Fruit fly (Drosophila melanogaster) whole organism, embryonic: ENCODE measurements around the gene CG6652.
A peak's percentile ranks its signal among the peaks of the same experiment; 100 is the strongest.

Source experiments
- BEAF-32 ChIP-seq: fragments of 200-800 bp; sonication (Bioruptor generic); optimal IDR thresholded peaks from 3 replicates; lab custom pipeline; 2017; ENCODE audit warnings: missing biosample characterization, missing genetic modification characterization, mild to moderate bottlenecking, moderate library complexity, missing genetic modification reagents
- CG1024 ChIP-seq: fragments of 200-800 bp; sonication (Bioruptor generic); IDR thresholded peaks from 2 replicates; pipeline ENCODE4 v1.3.6; 2022; ENCODE audit warnings: missing biosample characterization, missing genetic modification characterization
- CG10431 ChIP-seq: fragments of 200-800 bp; sonication (Bioruptor generic); optimal IDR thresholded peaks from 3 replicates; lab custom pipeline; 2018; ENCODE audit warnings: missing biosample characterization, mild to moderate bottlenecking, missing genetic modification characterization
- CG10959 ChIP-seq: fragments of 200-800 bp; sonication (Bioruptor generic); IDR thresholded peaks from 2 replicates; pipeline ENCODE4 v1.3.6; 2022; ENCODE audit warnings: missing biosample characterization, missing genetic modification characterization
- CG11085 ChIP-seq: fragments of 200-800 bp; sonication (Bioruptor generic); IDR thresholded peaks from 2 replicates; pipeline ENCODE4 v1.3.6; 2022; ENCODE audit warnings: missing biosample characterization, missing genetic modification characterization
- CG14710 ChIP-seq: fragments of 200-800 bp; sonication (Bioruptor generic); optimal IDR thresholded peaks from 3 replicates; lab custom pipeline; 2019; ENCODE audit warnings: missing biosample characterization, mild to moderate bottlenecking, missing genetic modification characterization, moderate library complexity
- CG17568 ChIP-seq: fragments of 200-800 bp; sonication (Bioruptor generic); optimal IDR thresholded peaks from 2 replicates; lab custom pipeline; 2018; ENCODE audit warnings: missing biosample characterization, mild to moderate bottlenecking, missing genetic modification characterization, moderate library complexity
- CG2199 ChIP-seq: fragments of 200-800 bp; sonication (Bioruptor generic); IDR thresholded peaks from 3 replicates; pipeline ENCODE4 v1.3.6; 2022; ENCODE audit warnings: missing biosample characterization, missing genetic modification characterization
- CG31365 ChIP-seq: fragments of 200-800 bp; sonication (Bioruptor generic); optimal IDR thresholded peaks from 2 replicates; lab custom pipeline; 2018; ENCODE audit warnings: missing biosample characterization, mild to moderate bottlenecking, missing genetic modification characterization
- CG3726 ChIP-seq: fragments of 200-800 bp; sonication (Bioruptor generic); IDR thresholded peaks from 3 replicates; pipeline ENCODE4, ENCODE4 v1.3.6; 2022; ENCODE audit warnings: missing biosample characterization, missing genetic modification characterization
- CG3847 ChIP-seq: fragments of 200-800 bp; sonication (Bioruptor generic); IDR thresholded peaks from 2 replicates; pipeline ENCODE4 v1.3.6; 2022; ENCODE audit warnings: missing biosample characterization, missing genetic modification characterization
- CG5180 ChIP-seq: fragments of 200-800 bp; sonication (Bioruptor generic); optimal IDR thresholded peaks from 3 replicates; lab custom pipeline; 2017; ENCODE audit warnings: missing biosample characterization, missing genetic modification characterization, mild to moderate bottlenecking, moderate library complexity, missing genetic modification reagents
- CG7556 ChIP-seq: fragments of 200-800 bp; sonication (Bioruptor generic); optimal IDR thresholded peaks from 2 replicates; lab custom pipeline; 2017; ENCODE audit warnings: missing biosample characterization, mild to moderate bottlenecking, missing genetic modification characterization
- CG7745 ChIP-seq: fragments of 200-800 bp; sonication (Bioruptor generic); optimal IDR thresholded peaks from 2 replicates; lab custom pipeline; 2018; ENCODE audit warnings: missing biosample characterization, mild to moderate bottlenecking, missing genetic modification characterization, moderate library complexity
- CG7963 ChIP-seq: fragments of 200-800 bp; sonication (Bioruptor generic); IDR thresholded peaks from 3 replicates; pipeline ENCODE4 v1.3.6; 2022; ENCODE audit warnings: missing biosample characterization, missing genetic modification characterization; ENCODE audit not compliant: partially characterized antibody
- CG8478 ChIP-seq: fragments of >200 bp; optimal IDR thresholded peaks from 2 replicates; lab custom pipeline; 2018
- CG8944 ChIP-seq: fragments of 200-800 bp; sonication (Bioruptor generic); optimal IDR thresholded peaks from 3 replicates; lab custom pipeline; 2016; ENCODE audit warnings: missing biosample characterization, missing genetic modification characterization
- D ChIP-seq, 2 experiments: fragments of 200-800 bp in 1 of 2; fragments of >200 bp in 1 of 2; sonication (Bioruptor generic) in 1 of 2; optimal IDR thresholded peaks; 2 replicates in 1 of 2; 3 replicates in 1 of 2; lab custom pipeline; 2017; ENCODE audit warnings: mild to moderate bottlenecking in 1 of 2, missing biosample characterization in 1 of 2, missing genetic modification characterization in 1 of 2, missing genetic modification reagents in 1 of 2
- Deaf1 ChIP-seq: fragments of 200-800 bp; optimal IDR thresholded peaks from 3 replicates; lab custom pipeline; 2019; ENCODE audit warnings: missing biosample characterization, mild to moderate bottlenecking, missing genetic modification characterization, moderate library complexity
- Drgx ChIP-seq: fragments of 200-800 bp; sonication (Bioruptor generic); IDR thresholded peaks from 2 replicates; pipeline ENCODE4 v1.3.6; 2022; ENCODE audit warnings: missing biosample characterization, missing genetic modification characterization
- HmgD ChIP-seq: fragments of 200-800 bp; sonication (Bioruptor generic); optimal IDR thresholded peaks from 3 replicates; lab custom pipeline; 2016; ENCODE audit warnings: missing biosample characterization, missing genetic modification characterization
- MBD-R2 ChIP-seq: fragments of 200-800 bp; sonication (Bioruptor generic); IDR thresholded peaks from 2 replicates; pipeline ENCODE4 v1.3.6; 2022; ENCODE audit warnings: missing biosample characterization, missing genetic modification characterization
- Myb ChIP-seq: fragments of 200-800 bp; sonication (Bioruptor generic); optimal IDR thresholded peaks from 2 replicates; lab custom pipeline; 2016; ENCODE audit warnings: missing biosample characterization, missing genetic modification characterization
- NfI ChIP-seq: fragments of 200-800 bp; sonication (Bioruptor generic); optimal IDR thresholded peaks from 3 replicates; lab custom pipeline; 2018; ENCODE audit warnings: missing biosample characterization, mild to moderate bottlenecking, missing genetic modification characterization, moderate library complexity
- PHDP ChIP-seq: fragments of 200-800 bp; sonication (Bioruptor generic); optimal IDR thresholded peaks from 3 replicates; lab custom pipeline; 2018; ENCODE audit warnings: missing biosample characterization, mild to moderate bottlenecking, missing genetic modification characterization, moderate library complexity
- Pdp1 ChIP-seq, 2 experiments: fragments of 200-800 bp; sonication (Bioruptor generic); optimal IDR thresholded peaks; 3 replicates each; lab custom pipeline; 2016; ENCODE audit warnings: missing biosample characterization in 2 of 2, missing genetic modification characterization in 2 of 2, mild to moderate bottlenecking in 1 of 2, moderate library complexity in 1 of 2
- Scr ChIP-seq: fragments of 200-800 bp; sonication (Bioruptor generic); IDR thresholded peaks from 2 replicates; pipeline ENCODE4 v1.3.6; 2022; ENCODE audit warnings: missing biosample characterization, missing genetic modification characterization; ENCODE audit not compliant: partially characterized antibody
- Sox100B ChIP-seq: fragments of 200-800 bp; sonication (Bioruptor generic); optimal IDR thresholded peaks from 3 replicates; lab custom pipeline; 2018; ENCODE audit warnings: missing biosample characterization, mild to moderate bottlenecking, missing genetic modification characterization
- Sox102F ChIP-seq: fragments of 200-800 bp; sonication (Bioruptor generic); optimal IDR thresholded peaks from 2 replicates; lab custom pipeline; 2018; ENCODE audit warnings: missing biosample characterization, mild to moderate bottlenecking, missing genetic modification characterization, moderate library complexity
- ara ChIP-seq: fragments of 200-800 bp; sonication (Bioruptor generic); IDR thresholded peaks from 2 replicates; pipeline ENCODE4 v1.3.6; 2022; ENCODE audit warnings: missing biosample characterization, missing genetic modification characterization
- chn ChIP-seq: fragments of 200-800 bp; sonication (Bioruptor generic); optimal IDR thresholded peaks from 2 replicates; lab custom pipeline; 2016; ENCODE audit warnings: missing biosample characterization, missing genetic modification characterization
- dm ChIP-seq: fragments of 200-800 bp; sonication (Bioruptor generic); optimal IDR thresholded peaks from 3 replicates; lab custom pipeline; 2016; ENCODE audit warnings: missing biosample characterization, missing genetic modification characterization
- fd3F ChIP-seq: fragments of 200-800 bp; sonication (Bioruptor generic); optimal IDR thresholded peaks from 2 replicates; lab custom pipeline; 2018; ENCODE audit warnings: missing biosample characterization, mild to moderate bottlenecking, missing genetic modification characterization, moderate library complexity
- fru ChIP-seq: fragments of >200 bp; optimal IDR thresholded peaks from 2 replicates; lab custom pipeline; 2017
- h ChIP-seq: fragments of >200 bp; optimal IDR thresholded peaks from 2 replicates; lab custom pipeline; 2017
- jigr1 ChIP-seq: fragments of 200-800 bp; sonication (Bioruptor generic); IDR thresholded peaks from 3 replicates; pipeline ENCODE4 v1.3.6; 2022; ENCODE audit warnings: missing biosample characterization, missing genetic modification characterization
- lola ChIP-seq, 3 experiments: fragments of >200 bp in 2 of 3; fragments of 200-800 bp in 1 of 3; sonication (Bioruptor generic) in 1 of 3; optimal IDR thresholded peaks; 2 replicates each; lab custom pipeline; 2017 to 2019; ENCODE audit warnings: missing biosample characterization in 3 of 3, missing genetic modification characterization in 3 of 3, mild to moderate bottlenecking in 1 of 3, moderate library complexity in 1 of 3
- pb ChIP-seq: fragments of 200-800 bp; sonication (Bioruptor generic); optimal IDR thresholded peaks from 3 replicates; lab custom pipeline; 2016; ENCODE audit warnings: missing biosample characterization, missing genetic modification characterization
- run ChIP-seq: fragments of 200-800 bp; sonication (Bioruptor generic); optimal IDR thresholded peaks from 3 replicates; lab custom pipeline; 2018; ENCODE audit warnings: missing biosample characterization, mild to moderate bottlenecking, missing genetic modification characterization
- slbo ChIP-seq: fragments of 200-800 bp; sonication (Bioruptor generic); IDR thresholded peaks from 2 replicates; pipeline ENCODE4 v1.3.6; 2022; ENCODE audit warnings: missing biosample characterization, missing genetic modification characterization
- sna ChIP-seq: fragments of 200-800 bp; sonication (Bioruptor generic); IDR thresholded peaks from 2 replicates; pipeline ENCODE4 v1.3.6; 2022; ENCODE audit warnings: missing biosample characterization, missing genetic modification characterization; ENCODE audit not compliant: partially characterized antibody
- tna ChIP-seq: fragments of 200-800 bp; sonication (Bioruptor generic); IDR thresholded peaks from 2 replicates; pipeline ENCODE4 v1.3.6; 2022; ENCODE audit warnings: missing biosample characterization, missing genetic modification characterization; ENCODE audit not compliant: partially characterized antibody
- trem ChIP-seq: fragments of 200-800 bp; optimal IDR thresholded peaks from 3 replicates; lab custom pipeline; 2019; ENCODE audit warnings: missing biosample characterization, mild to moderate bottlenecking, missing genetic modification characterization, moderate library complexity
- trh ChIP-seq: fragments of 200-800 bp; sonication (Bioruptor generic); optimal IDR thresholded peaks from 2 replicates; lab custom pipeline; 2016; ENCODE audit warnings: missing biosample characterization, missing genetic modification characterization
- twi ChIP-seq: fragments of 200-800 bp; optimal IDR thresholded peaks from 2 replicates; lab custom pipeline; 2019; ENCODE audit warnings: missing biosample characterization, mild to moderate bottlenecking, missing genetic modification characterization, moderate library complexity
- unpg ChIP-seq: fragments of 200-800 bp; sonication (Bioruptor generic); optimal IDR thresholded peaks from 3 replicates; lab custom pipeline; 2018; ENCODE audit warnings: missing biosample characterization, mild to moderate bottlenecking, missing genetic modification characterization, moderate library complexity
- usp ChIP-seq: fragments of >200 bp; optimal IDR thresholded peaks from 2 replicates; lab custom pipeline; 2017; ENCODE audit warnings: missing biosample characterization, missing genetic modification characterization
- vfl ChIP-seq: fragments of 200-800 bp; sonication (Bioruptor generic); optimal IDR thresholded peaks from 2 replicates; lab custom pipeline; 2016; ENCODE audit warnings: missing biosample characterization, missing genetic modification characterization

CG6652 gene

DNA sequence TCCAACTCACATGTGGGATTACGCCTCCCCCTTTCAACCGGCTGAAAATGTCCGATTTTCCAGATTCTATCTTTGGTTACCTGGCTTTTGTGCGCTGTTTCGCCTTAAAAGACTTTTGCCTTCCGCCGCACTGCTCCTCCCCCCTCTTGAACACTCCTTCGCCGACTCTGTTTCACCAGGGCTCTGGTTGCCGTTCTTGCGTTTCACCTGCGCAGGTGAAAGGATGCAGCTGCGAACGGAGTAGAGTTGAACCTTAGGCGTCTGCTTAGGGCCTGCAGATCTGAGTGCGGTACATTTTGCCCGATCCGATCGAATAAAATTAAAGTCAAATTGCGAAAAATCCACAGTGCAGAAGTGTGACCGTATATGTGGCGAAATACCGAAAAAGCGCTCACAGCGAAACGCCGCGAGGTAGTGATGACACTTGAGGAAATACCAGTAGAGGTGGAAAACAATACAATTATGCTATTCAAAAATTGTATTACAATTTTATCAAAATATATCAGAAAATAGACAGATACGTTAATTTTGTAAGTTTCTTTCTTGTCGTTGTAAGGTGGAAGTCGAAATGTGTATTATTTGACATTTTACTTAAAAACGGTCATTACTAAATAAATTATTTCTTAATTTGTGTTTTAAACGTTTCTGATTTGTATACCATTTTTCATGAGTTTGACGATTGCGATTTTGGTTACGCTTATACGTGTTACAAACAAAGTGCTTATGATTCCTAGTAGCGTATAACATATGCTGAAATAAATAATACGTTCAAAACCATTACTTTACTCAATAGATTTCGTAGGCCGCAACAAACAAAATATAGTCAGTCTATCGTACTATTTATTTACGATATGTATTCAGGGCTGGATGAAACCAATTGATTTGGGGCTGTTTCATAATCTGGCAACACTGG is 6.7 kb downstream of the CG6652 start, which contains the start of the genes CG6664 and CG7728 (continued):
- TF ChIP-seq trem (tag; lab: Kevin White, UChicago), result peak; percentile 15
- peak; percentile 81 for TF ChIP-seq CG14710 (tag; lab: Kevin White, UChicago)
- no peak for TF ChIP-seq trh (GFP tag; lab: Kevin White, UChicago)
- no peak for TF ChIP-seq Deaf1 (tag; lab: Kevin White, UChicago)
- peak; percentile 4 for TF ChIP-seq CG10431 (GFP tag; lab: Kevin White, UChicago)
- TF ChIP-seq ara, result no peak
- peak; percentile 18; the same call in 1 of the 3 replicates for TF ChIP-seq jigr1
- peak; percentile 38 for TF ChIP-seq Drgx
- no peak for TF ChIP-seq CG11085 (GFP tag; lab: Robert Waterston, UW)
- TF ChIP-seq unpg (GFP tag; lab: Kevin White, UChicago), result peak; percentile 20
- TF ChIP-seq Myb (GFP tag; lab: Kevin White, UChicago), result peak; percentile 12
- TF ChIP-seq chn, result peak; percentile 7
- peak; percentile 38 for TF ChIP-seq NfI
- no peak for TF ChIP-seq CG17568
- no peak for TF ChIP-seq run (tag; lab: Kevin White, UChicago)
- peak in 1 of 3 experiments; percentile 66 for TF ChIP-seq lola (GFP tag; optimal IDR thresholded peaks at IDR 0.05; lab: Kevin White, UChicago)
- no peak for TF ChIP-seq fru (lab: Kevin White, UChicago)
- peak; percentile 52 for TF ChIP-seq CG3847 (GFP tag; lab: Robert Waterston, UW)
- TF ChIP-seq CG7745 (tag; lab: Kevin White, UChicago), result no peak
- TF ChIP-seq HmgD (GFP tag; lab: Kevin White, UChicago), result peak; percentile 10
- TF ChIP-seq fd3F, result peak; percentile 6
- peak; percentile 56; the same call in 1 of the 3 replicates for TF ChIP-seq CG7963 (GFP tag; lab: Robert Waterston, UW)
- peak; percentile 55 for TF ChIP-seq CG7556 (GFP tag; lab: Kevin White, UChicago)
- TF ChIP-seq CG2199 (GFP tag; lab: Robert Waterston, UW), result no peak
- no peak for TF ChIP-seq Sox102F (GFP tag; lab: Kevin White, UChicago)
- TF ChIP-seq h (lab: Kevin White, UChicago), result no peak
- peak; percentile 81 for TF ChIP-seq dm (GFP tag; lab: Kevin White, UChicago)
- TF ChIP-seq CG1024 (GFP tag; lab: Robert Waterston, UW), result no peak
- TF ChIP-seq Pdp1 (GFP tag; optimal IDR thresholded peaks at IDR 0.05; lab: Kevin White, UChicago), result peak; percentile 35 to 53
- TF ChIP-seq CG3726, result 0 out of 3 replicates have a peak, but pooled peaks have one; percentile 21
- TF ChIP-seq CG8478, result no peak
- TF ChIP-seq vfl (GFP tag; lab: Kevin White, UChicago), result peak; percentile 35
- TF ChIP-seq CG8944 (GFP tag; lab: Kevin White, UChicago), result peak; percentile 42
- no peak for TF ChIP-seq Sox100B (GFP tag; lab: Kevin White, UChicago)
- TF ChIP-seq BEAF-32 (GFP tag; lab: Kevin White, UChicago), result peak; percentile 80
- peak; percentile 79 for TF ChIP-seq MBD-R2 (GFP tag; lab: Robert Waterston, UW)
- TF ChIP-seq slbo (GFP tag; lab: Robert Waterston, UW), result peak; percentile 82
- no peak for TF ChIP-seq D (optimal IDR thresholded peaks at IDR 0.05; lab: Kevin White, UChicago)
- peak; percentile 33 for TF ChIP-seq D (GFP tag; optimal IDR thresholded peaks at IDR 0.05; lab: Kevin White, UChicago)
- no peak for TF ChIP-seq PHDP
- TF ChIP-seq sna, result peak; percentile 36; the same call in 1 of the 2 replicates
- TF ChIP-seq pb (GFP tag; lab: Kevin White, UChicago), result no peak
- TF ChIP-seq CG5180 (GFP tag; lab: Kevin White, UChicago), result no peak
- peak; percentile 64 for TF ChIP-seq Scr (GFP tag; lab: Robert Waterston, UW)
- peak; percentile 25 for TF ChIP-seq twi (tag; lab: Kevin White, UChicago)
- no peak for TF ChIP-seq usp (GFP tag; lab: Kevin White, UChicago)
- TF ChIP-seq tna, result peak; percentile 31; the same call in 1 of the 2 replicates
- TF ChIP-seq CG10959 (GFP tag; lab: Robert Waterston, UW), result no peak
- no peak for TF ChIP-seq CG31365
